Worm (Caenorhabditis elegans) whole organism, L4 larva: ENCODE measurements around the gene T20D4.15.

Experiments
- D1046.2 ChIP-seq: fragments of 200-800 bp; sonication (Bioruptor generic); IDR thresholded peaks from 2 replicates; pipeline ENCODE4 v1.3.6; 2022; ENCODE audit warnings: missing genetic modification characterization, missing compliant biosample characterization
- F26F4.8 ChIP-seq: fragments of 200-800 bp; sonication (Bioruptor generic); conservative IDR thresholded peaks from 2 replicates; pipeline ENCODE4 v1.3.6; 2022; ENCODE audit warnings: missing genetic modification characterization, missing compliant biosample characterization
- F37D6.2 ChIP-seq: sonication (generic microtip); optimal IDR thresholded peaks from 2 replicates; lab custom pipeline; 2016; ENCODE audit warnings: mild to moderate bottlenecking, missing genetic modification characterization, missing compliant biosample characterization
- F44E2.7 ChIP-seq: fragments of 200-800 bp; sonication (Bioruptor generic); IDR thresholded peaks from 2 replicates; pipeline ENCODE4 v2.1.2; 2022; ENCODE audit warnings: missing genetic modification characterization, missing compliant biosample characterization
- R02D3.7 ChIP-seq: fragments of 150-350 bp; sonication (generic microtip); optimal IDR thresholded peaks from 3 replicates; lab custom pipeline; 2014; ENCODE audit warnings: missing biosample characterization, missing genetic modification characterization
- Y105C5A.15 ChIP-seq: fragments of 200-800 bp; sonication (Bioruptor generic); IDR thresholded peaks from 2 replicates; pipeline ENCODE4 v1.3.6; 2022; ENCODE audit warnings: missing genetic modification characterization, missing compliant biosample characterization
- ZK546.5 ChIP-seq, 2 experiments: sonication (generic microtip); optimal IDR thresholded peaks; 2 replicates each; lab custom pipeline; 2017; ENCODE audit warnings: missing biosample characterization in 2 of 2, missing genetic modification characterization in 2 of 2
- aha-1 ChIP-seq: fragments of 150-350 bp; peaks from one replicate; lab custom pipeline; 2014; ENCODE audit warnings: missing biosample characterization, missing genetic modification characterization
- aly-2 ChIP-seq: sonication (generic microtip); optimal IDR thresholded peaks from 2 replicates; lab custom pipeline; 2018; ENCODE audit warnings: missing biosample characterization, missing genetic modification characterization
- attf-4 ChIP-seq: sonication (generic microtip); optimal IDR thresholded peaks from 3 replicates; lab custom pipeline; 2017; ENCODE audit warnings: missing biosample characterization, missing genetic modification characterization
- ceh-62 ChIP-seq: sonication (generic microtip); optimal IDR thresholded peaks from 2 replicates; lab custom pipeline; 2017; ENCODE audit warnings: missing biosample characterization, missing genetic modification characterization
- ces-1 ChIP-seq: fragments of 150-350 bp; sonication (generic microtip); optimal IDR thresholded peaks from 4 replicates; lab custom pipeline; 2014; ENCODE audit warnings: missing biosample characterization, missing genetic modification reagents, missing genetic modification characterization
- ctbp-1 ChIP-seq: fragments of 200-800 bp; sonication (Bioruptor generic); IDR thresholded peaks from 2 replicates; pipeline ENCODE4 v1.3.6; 2022; ENCODE audit warnings: missing genetic modification reagents, missing genetic modification characterization, missing compliant biosample characterization
- daf-12 ChIP-seq: fragments of 150-350 bp; optimal IDR thresholded peaks from 2 replicates; lab custom pipeline; 2014; ENCODE audit warnings: missing biosample characterization, missing genetic modification reagents, missing genetic modification characterization
- daf-8 ChIP-seq: fragments of 200-800 bp; sonication (Bioruptor generic); IDR thresholded peaks from 2 replicates; pipeline ENCODE4 v1.3.6; 2022; ENCODE audit warnings: missing genetic modification characterization, missing compliant biosample characterization
- dmd-8 ChIP-seq: fragments of 200-800 bp; sonication (Bioruptor generic); IDR thresholded peaks from 2 replicates; pipeline ENCODE4 v1.3.6; 2022; ENCODE audit warnings: missing genetic modification characterization, missing compliant biosample characterization
- dmd-9 ChIP-seq: fragments of 200-800 bp; sonication (Bioruptor generic); IDR thresholded peaks from 2 replicates; pipeline ENCODE4 v1.3.6; 2022; ENCODE audit warnings: missing genetic modification reagents, missing genetic modification characterization, missing compliant biosample characterization
- duxl-1 ChIP-seq: sonication (generic microtip); optimal IDR thresholded peaks from 2 replicates; lab custom pipeline; 2016; ENCODE audit warnings: mild to moderate bottlenecking, missing genetic modification characterization, moderate library complexity, missing compliant biosample characterization; ENCODE audit not compliant: poor library complexity
- egl-43 ChIP-seq: fragments of 200-800 bp; sonication (Bioruptor generic); IDR thresholded peaks from 2 replicates; pipeline ENCODE4 v1.3.6; 2022; ENCODE audit warnings: missing genetic modification reagents, missing genetic modification characterization, missing compliant biosample characterization
- fos-1 ChIP-seq: fragments of 150-350 bp; optimal IDR thresholded peaks from 2 replicates; lab custom pipeline; 2014; ENCODE audit warnings: missing biosample characterization, missing genetic modification characterization
- hlh-30 ChIP-seq: sonication (generic microtip); optimal IDR thresholded peaks from 2 replicates; lab custom pipeline; 2017; ENCODE audit warnings: antibody characterized with exemption, mild to moderate bottlenecking, missing genetic modification characterization, missing compliant biosample characterization; ENCODE audit not compliant: insufficient read depth
- hmg-1.1 ChIP-seq: fragments of 200-800 bp; sonication (Bioruptor generic); IDR thresholded peaks from 2 replicates; pipeline ENCODE4 v1.3.6; 2022; ENCODE audit warnings: missing genetic modification reagents, missing genetic modification characterization, missing compliant biosample characterization
- lim-7 ChIP-seq: fragments of 200-800 bp; sonication (Bioruptor generic); IDR thresholded peaks from 2 replicates; pipeline ENCODE4 v1.3.6; 2022; ENCODE audit warnings: missing genetic modification characterization, missing compliant biosample characterization
- lin-38 ChIP-seq: fragments of 200-800 bp; sonication (Bioruptor generic); IDR thresholded peaks from 2 replicates; pipeline ENCODE4 v1.3.6; 2022; ENCODE audit warnings: missing genetic modification reagents, missing genetic modification characterization, missing compliant biosample characterization
- lsy-2 ChIP-seq, 2 experiments: fragments of 150-350 bp in 1 of 2; sonication (generic microtip) in 1 of 2; optimal IDR thresholded peaks; 2 replicates each; lab custom pipeline; 2014 to 2017; ENCODE audit warnings: missing biosample characterization in 2 of 2, missing genetic modification characterization in 2 of 2
- madf-5 ChIP-seq, 2 experiments: fragments of 200-800 bp; sonication (Bioruptor generic); IDR thresholded peaks; 2 replicates each; pipeline ENCODE4 v1.3.6; 2022; ENCODE audit warnings: missing compliant biosample characterization in 2 of 2, missing genetic modification characterization in 2 of 2
- madf-9 ChIP-seq: fragments of 200-800 bp; sonication (Bioruptor generic); conservative IDR thresholded peaks from 2 replicates; pipeline ENCODE4 v1.3.6; 2022; ENCODE audit warnings: missing genetic modification reagents, missing genetic modification characterization, missing compliant biosample characterization
- mes-2 ChIP-seq: sonication (generic microtip); optimal IDR thresholded peaks from 2 replicates; lab custom pipeline; 2016; ENCODE audit warnings: missing genotype, mild to moderate bottlenecking, missing genetic modification characterization, missing compliant biosample characterization; ENCODE audit not compliant: poor library complexity, severe bottlenecking
- mxl-2 ChIP-seq: fragments of 200-800 bp; sonication (Bioruptor generic); conservative IDR thresholded peaks from 2 replicates; pipeline ENCODE4 v1.3.6; 2022; ENCODE audit warnings: missing genetic modification reagents, missing genetic modification characterization, missing compliant biosample characterization
- nhr-10 ChIP-seq: fragments of 150-350 bp; optimal IDR thresholded peaks from 2 replicates; lab custom pipeline; 2014; ENCODE audit warnings: missing biosample characterization, missing genetic modification characterization
- nhr-28 ChIP-seq: fragments of 150-350 bp; optimal IDR thresholded peaks from 2 replicates; lab custom pipeline; 2014; ENCODE audit warnings: missing biosample characterization, missing genetic modification characterization
- nhr-42 ChIP-seq: fragments of 200-800 bp; sonication (Bioruptor generic); IDR thresholded peaks from 2 replicates; pipeline ENCODE4 v1.3.6; 2022; ENCODE audit warnings: missing genetic modification characterization, missing compliant biosample characterization
- nhr-76 ChIP-seq: fragments of 150-350 bp; optimal IDR thresholded peaks from 2 replicates; lab custom pipeline; 2014; ENCODE audit warnings: missing biosample characterization, missing genetic modification characterization
- php-3 ChIP-seq: fragments of 200-800 bp; sonication (Bioruptor generic); IDR thresholded peaks from 2 replicates; pipeline ENCODE4 v1.3.6; 2022; ENCODE audit warnings: missing genetic modification reagents, missing genetic modification characterization, missing compliant biosample characterization
- spr-3 ChIP-seq: fragments of 200-800 bp; sonication (Bioruptor generic); optimal IDR thresholded peaks from 2 replicates; lab custom pipeline; 2018; ENCODE audit warnings: mild to moderate bottlenecking, missing genetic modification characterization, missing compliant biosample characterization
- unc-39 ChIP-seq: sonication (generic microtip); optimal IDR thresholded peaks from 2 replicates; lab custom pipeline; 2017; ENCODE audit warnings: missing biosample characterization, missing genetic modification characterization
- unc-62 ChIP-seq, 3 experiments: fragments of 150-350 bp in 1 of 3; sonication (generic microtip); optimal IDR thresholded peaks in 2 of 3; peaks in 1 of 3; 1 replicate in 1 of 3; 2 replicates in 2 of 3; lab custom pipeline; 2014 to 2017; ENCODE audit warnings: missing biosample characterization in 3 of 3, missing genetic modification characterization in 3 of 3, missing genetic modification reagents in 3 of 3, missing genotype in 1 of 3
- vab-7 ChIP-seq: fragments of 200-800 bp; sonication (Bioruptor generic); IDR thresholded peaks from 2 replicates; pipeline ENCODE4 v1.3.6; 2022; ENCODE audit warnings: missing genetic modification reagents, missing genetic modification characterization, missing compliant biosample characterization
- ztf-11 ChIP-seq: fragments of 150-350 bp; optimal IDR thresholded peaks from 2 replicates; lab custom pipeline; 2014; ENCODE audit warnings: missing biosample characterization, missing genetic modification characterization

T20D4.15 gene

DNA sequence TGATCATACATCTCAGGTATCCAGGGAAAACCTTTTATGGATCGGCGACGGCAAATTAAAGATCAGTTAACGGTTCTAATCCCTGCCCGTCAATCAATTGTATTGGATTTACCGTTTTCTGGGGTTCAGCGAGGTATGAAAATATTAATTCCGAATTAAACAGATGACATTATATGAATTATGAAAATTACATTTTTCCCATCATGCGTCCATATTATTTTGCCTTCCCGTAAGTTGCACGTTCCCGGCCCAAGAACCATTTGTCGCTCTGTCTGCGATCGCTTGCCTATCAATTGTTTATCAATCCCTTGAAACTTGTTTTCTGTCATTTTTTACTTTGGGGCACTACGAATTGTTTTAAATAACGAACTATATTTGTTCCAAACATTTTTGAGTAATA lies 32.9 kb downstream of the T20D4.15 start:
- TF ChIP-seq unc-62 (GFP tag; optimal IDR thresholded peaks at IDR 0.05 in 1 of 2; lab: Kevin White, UChicago) (peak in 1 of 2 experiments; percentile 97), unc-62 (tag; optimal IDR thresholded peaks at IDR 0.05; lab: Kevin White, UChicago) (no peak), dmd-8 (GFP tag; lab: Robert Waterston, UW) (no peak), ces-1 (GFP tag; lab: Kevin White, UChicago) (no peak), dmd-9 (GFP tag; lab: Robert Waterston, UW) (no peak), nhr-76 (tag; lab: Kevin White, UChicago) (no peak)

ce11 chrV:3358267-3358666 lies 36.3 kb downstream of the T20D4.15 start, which contains the start of gene C04E12.5:
Gene C04E12.5 (plus strand): TSS chrV:3358567.
- no peak for TF ChIP-seq daf-12 (tag; lab: Kevin White, UChicago)
- no peak for TF ChIP-seq ceh-62 (tag; lab: Kevin White, UChicago)
- peak in 1 of 2 experiments; percentile 78 for TF ChIP-seq unc-62 (GFP tag; optimal IDR thresholded peaks at IDR 0.05 in 1 of 2; lab: Kevin White, UChicago)
- no peak for TF ChIP-seq unc-62 (tag; optimal IDR thresholded peaks at IDR 0.05; lab: Kevin White, UChicago)

ce11 chrV:3357106-3357505 lies 37.4 kb downstream of the T20D4.15 start, which contains the start of gene scrm-3:
Gene scrm-3 (minus strand): TSS chrV:3357206.
- TF ChIP-seq daf-8 (GFP tag; lab: Robert Waterston, UW) (no peak), F26F4.8 (GFP tag; lab: Robert Waterston, UW) (no peak), ctbp-1 (GFP tag; lab: Robert Waterston, UW) (no peak), duxl-1 (tag; lab: Kevin White, UChicago) (no peak), ztf-11 (tag; lab: Kevin White, UChicago) (no peak), unc-39 (tag; lab: Kevin White, UChicago) (no peak), lim-7 (GFP tag; lab: Robert Waterston, UW) (no peak), attf-4 (tag; lab: Kevin White, UChicago) (no peak), mxl-2 (no peak), nhr-10 (tag; lab: Kevin White, UChicago) (no peak), nhr-42 (GFP tag; lab: Robert Waterston, UW) (no peak), hmg-1.1 (GFP tag; lab: Robert Waterston, UW) (no peak), aha-1 (no peak), egl-43 (no peak), ZK546.5 (tag; optimal IDR thresholded peaks at IDR 0.05; lab: Kevin White, UChicago) (no peak)

DNA sequence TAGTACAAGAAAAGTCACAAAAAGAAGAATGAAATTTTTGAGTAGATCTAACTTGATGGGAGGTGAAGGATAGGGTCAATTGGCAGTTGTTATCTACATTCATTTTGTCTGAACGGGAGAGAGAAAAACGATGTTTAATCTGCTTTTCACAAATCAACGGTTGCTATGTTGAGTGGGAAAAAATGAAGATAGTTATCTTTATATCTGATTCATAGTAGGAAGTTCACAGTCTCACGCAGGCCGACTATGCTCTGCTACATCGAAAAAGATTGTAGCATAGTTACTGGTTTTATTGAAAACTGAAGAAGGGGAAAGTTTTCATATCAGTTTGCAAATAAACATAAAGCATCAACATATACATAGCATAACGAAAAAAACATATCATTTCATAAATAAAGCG lies 39.0 kb downstream of the T20D4.15 start:
- TF ChIP-seq unc-62 (GFP tag; optimal IDR thresholded peaks at IDR 0.05 in 1 of 2; lab: Kevin White, UChicago): peak in 1 of 2 experiments; percentile 28
- TF ChIP-seq unc-62 (tag; optimal IDR thresholded peaks at IDR 0.05; lab: Kevin White, UChicago): no peak
- no peak for TF ChIP-seq php-3 (GFP tag; lab: Robert Waterston, UW)

ce11 chrV:3352925-3353324 lies 41.6 kb downstream of the T20D4.15 start, which contains the start of gene C17B7.12:
Gene C17B7.12 (plus strand): TSS chrV:3353225.
- TF ChIP-seq attf-4 (tag; lab: Kevin White, UChicago) (no peak), php-3 (GFP tag; lab: Robert Waterston, UW) (no peak), vab-7 (GFP tag; lab: Robert Waterston, UW) (no peak), R02D3.7 (tag; lab: Kevin White, UChicago) (no peak), madf-5 (GFP tag; IDR thresholded peaks at IDR 0.05; lab: Robert Waterston, UW) (no peak), fos-1 (no peak), lin-38 (GFP tag; lab: Robert Waterston, UW) (no peak), nhr-28 (tag; lab: Kevin White, UChicago) (no peak), madf-9 (GFP tag; lab: Robert Waterston, UW) (no peak), mes-2 (tag; lab: Kevin White, UChicago) (no peak), D1046.2 (GFP tag; lab: Robert Waterston, UW) (no peak), F37D6.2 (tag; lab: Kevin White, UChicago) (no peak), lsy-2 (tag; optimal IDR thresholded peaks at IDR 0.05; lab: Kevin White, UChicago) (no peak), hlh-30 (tag; lab: Kevin White, UChicago) (no peak), F44E2.7 (GFP tag; lab: Robert Waterston, UW) (no peak), aly-2 (tag; lab: Kevin White, UChicago) (no peak), spr-3 (GFP tag; lab: Kevin White, UChicago) (no peak), nhr-10 (tag; lab: Kevin White, UChicago) (no peak), Y105C5A.15 (GFP tag; lab: Robert Waterston, UW) (no peak)
